Fruit fly (Drosophila melanogaster): ENCODE data around the gene CG17242.

CG17242 gene

dm6 chr2L:2226259-2227121 is 42.5 kb downstream of the CG17242 start, which contains the start of the genes CG15387 and sau:
Gene CG15387 (minus strand): TSS chr2L:2226294.
Gene sau (plus strand): TSS chr2L:2226342.
- no peak for TF ChIP-seq Dfd (GFP tag; optimal IDR thresholded peaks at IDR 0.05)
- peak; percentile 90 for TF ChIP-seq ey (GFP tag; optimal IDR thresholded peaks at IDR 0.05)
- peak; percentile 90 for TF ChIP-seq HLH106 (tag; optimal IDR thresholded peaks at IDR 0.05)
- no peak for TF ChIP-seq Dif (GFP tag; optimal IDR thresholded peaks at IDR 0.05; ENCODE audit: partially characterized antibody)
- no peak for TF ChIP-seq Hr78 (GFP tag; optimal IDR thresholded peaks at IDR 0.05)
- no peak for TF ChIP-seq Rel (GFP tag; optimal IDR thresholded peaks at IDR 0.05)
- TF ChIP-seq Rel (tag; optimal IDR thresholded peaks at IDR 0.05) = peak; percentile 69
- no peak for TF ChIP-seq dl (GFP tag; optimal IDR thresholded peaks at IDR 0.05; ENCODE audit: insufficient read depth in 1 of 2, partially characterized antibody in 2 of 2)
- peak; percentile 93 for TF ChIP-seq br (GFP tag; optimal IDR thresholded peaks at IDR 0.05)
- peak; percentile 87 for TF ChIP-seq brk (GFP tag; optimal IDR thresholded peaks at IDR 0.05)
- TF ChIP-seq dmrt93B (GFP tag; optimal IDR thresholded peaks at IDR 0.05) = peak; percentile 77
- TF ChIP-seq dsf (GFP tag; optimal IDR thresholded peaks at IDR 0.05; ENCODE audit: borderline replicate concordance) = peak; percentile 91
- peak; percentile 80 for TF ChIP-seq sage (GFP tag; optimal IDR thresholded peaks at IDR 0.05)
- TF ChIP-seq Vsx2 (GFP tag; optimal IDR thresholded peaks at IDR 0.05; ENCODE audit: partially characterized antibody) = no peak
- TF ChIP-seq Mio (GFP tag; optimal IDR thresholded peaks at IDR 0.05) = peak; percentile 62
- no peak for TF ChIP-seq CrebA (GFP tag; optimal IDR thresholded peaks at IDR 0.05; ENCODE audit: borderline replicate concordance)
- no peak for TF ChIP-seq tai (GFP tag; optimal IDR thresholded peaks at IDR 0.05)
- TF ChIP-seq sv (GFP tag; optimal IDR thresholded peaks at IDR 0.05) = peak; percentile 84
- peak; percentile 90 for TF ChIP-seq psq (GFP tag; optimal IDR thresholded peaks at IDR 0.05)
- peak; percentile 94 for TF ChIP-seq rgr (GFP tag; optimal IDR thresholded peaks at IDR 0.05)
- no peak for TF ChIP-seq jim (GFP tag; optimal IDR thresholded peaks at IDR 0.05)
- TF ChIP-seq Sp1 (GFP tag; optimal IDR thresholded peaks at IDR 0.05) = peak; percentile 89
- TF ChIP-seq Jra (GFP tag; optimal IDR thresholded peaks at IDR 0.05) = peak; percentile 93
- peak; percentile 91 for TF ChIP-seq CG9705 (GFP tag; optimal IDR thresholded peaks at IDR 0.05)
- TF ChIP-seq h (GFP tag; optimal IDR thresholded peaks at IDR 0.05) = peak; percentile 95
- TF ChIP-seq lola (GFP tag; optimal IDR thresholded peaks at IDR 0.05) = no peak
- no peak for TF ChIP-seq Abd-B (GFP tag; optimal IDR thresholded peaks at IDR 0.05)
- peak; percentile 92 for TF ChIP-seq fru (GFP tag; optimal IDR thresholded peaks at IDR 0.05)
- TF ChIP-seq Hnf4 (GFP tag; optimal IDR thresholded peaks at IDR 0.05) = peak; percentile 96
- no peak for TF ChIP-seq N (GFP tag; optimal IDR thresholded peaks at IDR 0.05)
- peak; percentile 87 for TF ChIP-seq woc (GFP tag; optimal IDR thresholded peaks at IDR 0.05)
- peak; percentile 91 for TF ChIP-seq GATAd (GFP tag; optimal IDR thresholded peaks at IDR 0.05)
- TF ChIP-seq Hr83 (GFP tag; optimal IDR thresholded peaks at IDR 0.05; ENCODE audit: poor library complexity, severe bottlenecking) = peak; percentile 33
- TF ChIP-seq CG32264 (GFP tag; optimal IDR thresholded peaks at IDR 0.05) = peak; percentile 86
- TF ChIP-seq foxo (GFP tag; optimal IDR thresholded peaks at IDR 0.05) = peak; percentile 79 to 93
- peak; percentile 23 for TF ChIP-seq Myc (optimal IDR thresholded peaks at IDR 0.05)
- TF ChIP-seq OdsH (GFP tag; optimal IDR thresholded peaks at IDR 0.05) = peak; percentile 89
- TF ChIP-seq usp (GFP tag; optimal IDR thresholded peaks at IDR 0.05) = no peak
- no peak for TF ChIP-seq pan (optimal IDR thresholded peaks at IDR 0.05)

- TF ChIP-seq CG9705 (GFP tag; optimal IDR thresholded peaks at IDR 0.05) (no peak), sage (GFP tag; optimal IDR thresholded peaks at IDR 0.05) (peak; percentile 9), Dif (GFP tag; optimal IDR thresholded peaks at IDR 0.05; ENCODE audit: partially characterized antibody) (peak; percentile 25)
Measured at dm6 chr2L:2222377-2222776, 46.6 kb downstream of the CG17242 start.

All from whole organism, wandering third instar larva.